Worm (Caenorhabditis elegans) whole organism, L4 larva: Measurements from ENCODE around the gene Y67D8B.5.

Experiments
- F37D6.2 ChIP-seq: sonication (generic microtip); optimal IDR thresholded peaks from 2 replicates; lab custom pipeline; 2016; ENCODE audit warnings: mild to moderate bottlenecking, missing genetic modification characterization, missing compliant biosample characterization
- F44E2.7 ChIP-seq: fragments of 200-800 bp; sonication (Bioruptor generic); IDR thresholded peaks from 2 replicates; pipeline ENCODE4 v2.1.2; 2022; ENCODE audit warnings: missing genetic modification characterization, missing compliant biosample characterization
- F49E8.2 ChIP-seq: sonication (generic microtip); optimal IDR thresholded peaks from 2 replicates; lab custom pipeline; 2016; ENCODE audit warnings: missing compliant biosample characterization, mild to moderate bottlenecking, missing genetic modification characterization, borderline replicate concordance
- T26A8.4 ChIP-seq: fragments of 200-800 bp; sonication (Bioruptor generic); IDR thresholded peaks from 2 replicates; pipeline ENCODE4 v1.3.6; 2022; ENCODE audit warnings: missing genetic modification characterization, missing compliant biosample characterization
- ZK546.5 ChIP-seq, 2 experiments: sonication (generic microtip); optimal IDR thresholded peaks; 2 replicates each; lab custom pipeline; 2017; ENCODE audit warnings: missing biosample characterization in 2 of 2, missing genetic modification characterization in 2 of 2
- ceh-20 ChIP-seq: fragments of 200-800 bp; sonication (Bioruptor generic); IDR thresholded peaks from 2 replicates; pipeline ENCODE4 v1.3.6; 2022; ENCODE audit warnings: missing genetic modification reagents, missing genetic modification characterization, missing compliant biosample characterization
- ceh-32 ChIP-seq: sonication (generic microtip); optimal IDR thresholded peaks from 2 replicates; lab custom pipeline; 2016; ENCODE audit warnings: mild to moderate bottlenecking, missing genetic modification characterization, missing compliant biosample characterization; ENCODE audit not compliant: poor library complexity
- ceh-44 ChIP-seq: fragments of 200-800 bp; sonication (Bioruptor generic); IDR thresholded peaks from 2 replicates; pipeline ENCODE4 v1.3.6; 2022; ENCODE audit warnings: missing genetic modification reagents, missing genetic modification characterization, missing compliant biosample characterization
- daf-12 ChIP-seq: fragments of 150-350 bp; optimal IDR thresholded peaks from 2 replicates; lab custom pipeline; 2014; ENCODE audit warnings: missing biosample characterization, missing genetic modification reagents, missing genetic modification characterization
- daf-16 ChIP-seq, 3 experiments: sonication (generic microtip); optimal IDR thresholded peaks; 2 replicates each; lab custom pipeline; 2016 to 2017; ENCODE audit warnings: missing genetic modification characterization in 3 of 3, missing genetic modification reagents in 3 of 3, mild to moderate bottlenecking in 2 of 3, missing compliant biosample characterization in 2 of 3, missing biosample characterization in 1 of 3, moderate library complexity in 1 of 3
- daf-19 ChIP-seq: fragments of 200-800 bp; sonication (Bioruptor generic); conservative IDR thresholded peaks from 2 replicates; pipeline ENCODE4 v1.3.6; 2022; ENCODE audit warnings: missing genetic modification characterization, missing compliant biosample characterization
- dmd-9 ChIP-seq: fragments of 200-800 bp; sonication (Bioruptor generic); IDR thresholded peaks from 2 replicates; pipeline ENCODE4 v1.3.6; 2022; ENCODE audit warnings: missing genetic modification reagents, missing genetic modification characterization, missing compliant biosample characterization
- duxl-1 ChIP-seq: sonication (generic microtip); optimal IDR thresholded peaks from 2 replicates; lab custom pipeline; 2016; ENCODE audit warnings: mild to moderate bottlenecking, missing genetic modification characterization, moderate library complexity, missing compliant biosample characterization; ENCODE audit not compliant: poor library complexity
- egl-27 ChIP-seq: sonication (generic microtip); optimal IDR thresholded peaks from 3 replicates; lab custom pipeline; 2017; ENCODE audit warnings: missing biosample characterization, missing genetic modification reagents, missing genetic modification characterization
- fkh-10 ChIP-seq: fragments of 150-350 bp; optimal IDR thresholded peaks from 2 replicates; lab custom pipeline; 2014; ENCODE audit warnings: missing biosample characterization, missing genetic modification reagents, missing genetic modification characterization
- gei-8 ChIP-seq: fragments of 200-800 bp; sonication (Bioruptor generic); optimal IDR thresholded peaks from 2 replicates; lab custom pipeline; 2018; ENCODE audit warnings: mild to moderate bottlenecking, missing genetic modification characterization, missing compliant biosample characterization
- hif-1 ChIP-seq, 2 experiments: sonication (generic microtip); optimal IDR thresholded peaks; 2 replicates each; lab custom pipeline; 2016 to 2017; ENCODE audit warnings: missing compliant biosample characterization in 2 of 2, missing genetic modification characterization in 2 of 2, missing genetic modification reagents in 2 of 2, missing genotype in 2 of 2, mild to moderate bottlenecking in 1 of 2
- hlh-30 ChIP-seq: sonication (generic microtip); optimal IDR thresholded peaks from 2 replicates; lab custom pipeline; 2017; ENCODE audit warnings: antibody characterized with exemption, mild to moderate bottlenecking, missing genetic modification characterization, missing compliant biosample characterization; ENCODE audit not compliant: insufficient read depth
- lim-7 ChIP-seq: fragments of 200-800 bp; sonication (Bioruptor generic); IDR thresholded peaks from 2 replicates; pipeline ENCODE4 v1.3.6; 2022; ENCODE audit warnings: missing genetic modification characterization, missing compliant biosample characterization
- lin-1 ChIP-seq: fragments of 200-800 bp; sonication (Bioruptor generic); IDR thresholded peaks from 2 replicates; pipeline ENCODE4 v1.3.6; 2022; ENCODE audit warnings: missing genetic modification reagents, missing genetic modification characterization, missing compliant biosample characterization
- lin-13 ChIP-seq: fragments of 150-350 bp; optimal IDR thresholded peaks from 2 replicates; lab custom pipeline; 2014; ENCODE audit warnings: missing biosample characterization, missing genetic modification reagents, missing genetic modification characterization
- lin-15B ChIP-seq: fragments of 150-350 bp; sonication (generic microtip); optimal IDR thresholded peaks from 3 replicates; lab custom pipeline; 2014; ENCODE audit warnings: missing biosample characterization, missing genetic modification characterization
- lir-3 ChIP-seq: sonication (generic microtip); optimal IDR thresholded peaks from 2 replicates; lab custom pipeline; 2016; ENCODE audit warnings: mild to moderate bottlenecking, missing genetic modification characterization, missing compliant biosample characterization
- madf-9 ChIP-seq: fragments of 200-800 bp; sonication (Bioruptor generic); conservative IDR thresholded peaks from 2 replicates; pipeline ENCODE4 v1.3.6; 2022; ENCODE audit warnings: missing genetic modification reagents, missing genetic modification characterization, missing compliant biosample characterization
- mdl-1 ChIP-seq, 2 experiments: fragments of 150-350 bp in 1 of 2; sonication (generic microtip) in 1 of 2; optimal IDR thresholded peaks; 2 replicates each; lab custom pipeline; 2014 to 2017; ENCODE audit warnings: missing biosample characterization in 2 of 2, missing genetic modification characterization in 2 of 2
- mdt-29 ChIP-seq: fragments of 200-800 bp; sonication (Bioruptor generic); IDR thresholded peaks from 2 replicates; pipeline ENCODE4 v1.3.6; 2022; ENCODE audit warnings: missing genetic modification reagents, missing genetic modification characterization, missing compliant biosample characterization
- mep-1 ChIP-seq: fragments of 150-350 bp; sonication (generic microtip); optimal IDR thresholded peaks from 3 replicates; lab custom pipeline; 2014; ENCODE audit warnings: missing biosample characterization, missing genetic modification characterization
- mes-2 ChIP-seq: sonication (generic microtip); optimal IDR thresholded peaks from 2 replicates; lab custom pipeline; 2016; ENCODE audit warnings: missing genotype, mild to moderate bottlenecking, missing genetic modification characterization, missing compliant biosample characterization; ENCODE audit not compliant: poor library complexity, severe bottlenecking
- mxl-2 ChIP-seq: fragments of 200-800 bp; sonication (Bioruptor generic); conservative IDR thresholded peaks from 2 replicates; pipeline ENCODE4 v1.3.6; 2022; ENCODE audit warnings: missing genetic modification reagents, missing genetic modification characterization, missing compliant biosample characterization
- mxl-3 ChIP-seq: fragments of 200-800 bp; sonication (Bioruptor generic); optimal IDR thresholded peaks from 2 replicates; lab custom pipeline; 2018; ENCODE audit warnings: mild to moderate bottlenecking, missing genetic modification characterization, missing compliant biosample characterization
- nhr-102 ChIP-seq: sonication (generic microtip); optimal IDR thresholded peaks from 2 replicates; lab custom pipeline; 2016; ENCODE audit warnings: mild to moderate bottlenecking, missing genetic modification characterization, moderate library complexity, missing compliant biosample characterization
- nhr-111 ChIP-seq: fragments of 200-800 bp; sonication (Bioruptor generic); optimal IDR thresholded peaks from 2 replicates; lab custom pipeline; 2018; ENCODE audit warnings: mild to moderate bottlenecking, missing genetic modification characterization, missing compliant biosample characterization
- nhr-25 ChIP-seq: sonication (generic microtip); optimal IDR thresholded peaks from 2 replicates; lab custom pipeline; 2017; ENCODE audit warnings: missing genetic modification characterization, mild to moderate bottlenecking, missing compliant biosample characterization, antibody characterized with exemption, moderate library complexity, borderline replicate concordance; ENCODE audit not compliant: insufficient read depth
- nhr-28 ChIP-seq: fragments of 150-350 bp; optimal IDR thresholded peaks from 2 replicates; lab custom pipeline; 2014; ENCODE audit warnings: missing biosample characterization, missing genetic modification characterization
- nhr-41 ChIP-seq: fragments of 200-800 bp; sonication (Bioruptor generic); IDR thresholded peaks from 2 replicates; pipeline ENCODE4 v1.3.6; 2022; ENCODE audit warnings: missing genetic modification reagents, missing genetic modification characterization, missing compliant biosample characterization
- nhr-48 ChIP-seq: sonication (generic microtip); optimal IDR thresholded peaks from 2 replicates; lab custom pipeline; 2016; ENCODE audit warnings: mild to moderate bottlenecking, missing genetic modification characterization, missing compliant biosample characterization
- nhr-6 ChIP-seq: fragments of 150-350 bp; optimal IDR thresholded peaks from 2 replicates; lab custom pipeline; 2014; ENCODE audit warnings: missing biosample characterization, missing genetic modification characterization
- pha-4 ChIP-seq, 2 experiments: fragments of 150-350 bp in 1 of 2; fragments of 200-800 bp in 1 of 2; sonication (Bioruptor generic) in 1 of 2; IDR thresholded peaks in 1 of 2; optimal IDR thresholded peaks in 1 of 2; 2 replicates each; pipeline versions ENCODE4 v1.3.6 to Lab custom; 2014 to 2022; ENCODE audit warnings: missing genetic modification characterization in 2 of 2, missing genetic modification reagents in 2 of 2, missing biosample characterization in 1 of 2, missing compliant biosample characterization in 1 of 2
- php-3 ChIP-seq: fragments of 200-800 bp; sonication (Bioruptor generic); IDR thresholded peaks from 2 replicates; pipeline ENCODE4 v1.3.6; 2022; ENCODE audit warnings: missing genetic modification reagents, missing genetic modification characterization, missing compliant biosample characterization
- pqm-1 ChIP-seq: sonication (generic microtip); optimal IDR thresholded peaks from 2 replicates; lab custom pipeline; 2017; ENCODE audit warnings: missing biosample characterization, missing genetic modification characterization
- spr-1 ChIP-seq: sonication (generic microtip); optimal IDR thresholded peaks from 2 replicates; lab custom pipeline; 2016; ENCODE audit warnings: mild to moderate bottlenecking, missing genetic modification characterization, missing compliant biosample characterization
- tra-1 ChIP-seq: fragments of 200-800 bp; sonication (Bioruptor generic); IDR thresholded peaks from 2 replicates; pipeline ENCODE4 v1.3.6; 2022; ENCODE audit warnings: missing genetic modification reagents, missing genetic modification characterization, missing compliant biosample characterization
- vab-7 ChIP-seq: fragments of 200-800 bp; sonication (Bioruptor generic); IDR thresholded peaks from 2 replicates; pipeline ENCODE4 v1.3.6; 2022; ENCODE audit warnings: missing genetic modification reagents, missing genetic modification characterization, missing compliant biosample characterization
- zfp-2 ChIP-seq: sonication (generic microtip); optimal IDR thresholded peaks from 2 replicates; lab custom pipeline; 2016; ENCODE audit warnings: mild to moderate bottlenecking, missing genetic modification characterization, missing compliant biosample characterization
- zip-11 ChIP-seq: fragments of 200-800 bp; sonication (Bioruptor generic); IDR thresholded peaks from 2 replicates; pipeline ENCODE4 v1.3.6; 2022; ENCODE audit warnings: missing genetic modification characterization, missing compliant biosample characterization
- zip-2 ChIP-seq: fragments of 150-350 bp; optimal IDR thresholded peaks from 2 replicates; lab custom pipeline; 2014; ENCODE audit warnings: missing biosample characterization, missing genetic modification characterization
- ztf-11 ChIP-seq: fragments of 150-350 bp; optimal IDR thresholded peaks from 2 replicates; lab custom pipeline; 2014; ENCODE audit warnings: missing biosample characterization, missing genetic modification characterization

Gene Y67D8B.5

ce11 chrIV:3202111-3202510 lies at the start of gene Y67D8B.5, which contains the start of gene Y67D8B.3:
Gene Y67D8B.5 (plus strand): TSS chrIV:3202343.
Gene Y67D8B.3 (minus strand): TSS chrIV:3202211.
- TF ChIP-seq nhr-25 (tag; lab: Kevin White, UChicago), result no peak
- no peak for TF ChIP-seq F37D6.2 (tag; lab: Kevin White, UChicago)
- no peak for TF ChIP-seq zip-2 (tag; lab: Kevin White, UChicago)
- TF ChIP-seq tra-1, result no peak
- TF ChIP-seq zip-11 (GFP tag; lab: Robert Waterston, UW), result no peak
- no peak for TF ChIP-seq F49E8.2 (tag; lab: Kevin White, UChicago)
- no peak for TF ChIP-seq nhr-111
- TF ChIP-seq lin-13 (GFP tag; lab: Kevin White, UChicago), result no peak
- no peak for TF ChIP-seq lin-1 (GFP tag; lab: Robert Waterston, UW)
- TF ChIP-seq mxl-3, result no peak
- TF ChIP-seq lin-15B (tag; lab: Kevin White, UChicago), result no peak
- no peak for TF ChIP-seq mes-2 (tag; lab: Kevin White, UChicago)
- no peak for TF ChIP-seq F44E2.7 (GFP tag; lab: Robert Waterston, UW)
- TF ChIP-seq php-3, result no peak
- TF ChIP-seq, all 104 proteins: peak for 0

- TF ChIP-seq nhr-6 (tag; lab: Kevin White, UChicago) (peak; percentile 28), fkh-10 (GFP tag; lab: Kevin White, UChicago) (no peak), nhr-102 (peak; percentile 15), pqm-1 (peak; percentile 99), F44E2.7 (GFP tag; lab: Robert Waterston, UW) (no peak), ztf-11 (no peak), daf-16 (GFP tag; optimal IDR thresholded peaks at IDR 0.05; lab: Kevin White, UChicago) (no peak), daf-16 (tag; optimal IDR thresholded peaks at IDR 0.05; lab: Kevin White, UChicago) (peak; percentile 97), mdl-1 (tag; optimal IDR thresholded peaks at IDR 0.05; lab: Kevin White, UChicago) (peak in 1 of 2 experiments; percentile 39), ZK546.5 (tag; optimal IDR thresholded peaks at IDR 0.05; lab: Kevin White, UChicago) (no peak), php-3 (peak; percentile 96), F49E8.2 (tag; lab: Kevin White, UChicago) (no peak), egl-27 (tag; lab: Kevin White, UChicago) (no peak), ceh-44 (no peak), pha-4 (GFP tag; IDR thresholded peaks at IDR 0.05; lab: Robert Waterston, UW) (0 out of 2 replicates have a peak, but pooled peaks have one; percentile 33), pha-4 (tag; optimal IDR thresholded peaks at IDR 0.05; lab: Kevin White, UChicago) (no peak), zfp-2 (tag; lab: Kevin White, UChicago) (no peak), nhr-41 (GFP tag; lab: Robert Waterston, UW) (no peak), nhr-28 (tag; lab: Kevin White, UChicago) (peak; percentile 95), tra-1 (peak; percentile 68; the same call in 1 of the 2 replicates), duxl-1 (no peak), gei-8 (GFP tag; lab: Kevin White, UChicago) (no peak), hlh-30 (peak; percentile 59), mdt-29 (GFP tag; lab: Robert Waterston, UW) (no peak), hif-1 (tag; optimal IDR thresholded peaks at IDR 0.05; lab: Kevin White, UChicago) (no peak), daf-19 (no peak), ceh-20 (GFP tag; lab: Robert Waterston, UW) (0 out of 2 replicates have a peak, but pooled peaks have one; percentile 25), mxl-2 (no peak), lir-3 (tag; lab: Kevin White, UChicago) (no peak), T26A8.4 (no peak), spr-1 (no peak), vab-7 (GFP tag; lab: Robert Waterston, UW) (no peak), daf-12 (tag; lab: Kevin White, UChicago) (no peak), mxl-3 (no peak), ceh-32 (no peak), lim-7 (GFP tag; lab: Robert Waterston, UW) (no peak), mep-1 (tag; lab: Kevin White, UChicago) (peak; percentile 1), dmd-9 (GFP tag; lab: Robert Waterston, UW) (no peak), nhr-48 (tag; lab: Kevin White, UChicago) (peak; percentile 73), madf-9 (no peak)
Measured at ce11 chrIV:3158175-3158574, 44.0 kb upstream of the Y67D8B.5 start.
